Fruit fly (Drosophila melanogaster) whole organism, embryonic: ENCODE results near the gene mus301.
A peak's percentile ranks its signal among the peaks of the same experiment; 100 is the strongest.

Experiments used
- Adf1 ChIP-seq: fragments of 200-800 bp; sonication (Bioruptor generic); IDR thresholded peaks from 2 replicates; pipeline ENCODE4 v1.3.6; 2022; ENCODE audit warnings: missing biosample characterization, missing genetic modification characterization
- Blimp-1 ChIP-seq: fragments of 200-800 bp; sonication (Bioruptor generic); optimal IDR thresholded peaks from 3 replicates; lab custom pipeline; 2018; ENCODE audit warnings: missing biosample characterization, missing genetic modification characterization, mild to moderate bottlenecking, moderate library complexity, missing genetic modification reagents
- CG12299 ChIP-seq: fragments of 200-800 bp; sonication (Bioruptor generic); optimal IDR thresholded peaks from 2 replicates; lab custom pipeline; 2018; ENCODE audit warnings: missing biosample characterization, mild to moderate bottlenecking, missing genetic modification characterization
- CG1233 ChIP-seq: fragments of 200-800 bp; sonication (Bioruptor generic); optimal IDR thresholded peaks from 4 replicates; lab custom pipeline; 2018; ENCODE audit warnings: missing biosample characterization, mild to moderate bottlenecking, missing genetic modification characterization
- CG13287 ChIP-seq: fragments of 200-800 bp; sonication (Bioruptor generic); IDR thresholded peaks from 2 replicates; pipeline ENCODE4 v1.3.6; 2022; ENCODE audit warnings: missing biosample characterization, missing genetic modification characterization; ENCODE audit not compliant: partially characterized antibody
- CG15479 ChIP-seq: fragments of 200-800 bp; sonication (Bioruptor generic); optimal IDR thresholded peaks from 3 replicates; lab custom pipeline; 2019; ENCODE audit warnings: missing biosample characterization, mild to moderate bottlenecking, missing genetic modification characterization, moderate library complexity
- CG1792 ChIP-seq: fragments of 200-800 bp; sonication (Bioruptor generic); optimal IDR thresholded peaks from 2 replicates; lab custom pipeline; 2016; ENCODE audit warnings: missing biosample characterization, missing genetic modification characterization
- CG18764 ChIP-seq: fragments of 200-800 bp; sonication (Bioruptor generic); optimal IDR thresholded peaks from 3 replicates; lab custom pipeline; 2016; ENCODE audit warnings: missing biosample characterization, missing genetic modification characterization
- CG2120 ChIP-seq: fragments of 200-800 bp; sonication (Bioruptor generic); optimal IDR thresholded peaks from 3 replicates; lab custom pipeline; 2016; ENCODE audit warnings: missing biosample characterization, missing genetic modification characterization
- CG30403 ChIP-seq: fragments of 200-800 bp; sonication (Bioruptor generic); optimal IDR thresholded peaks from 3 replicates; lab custom pipeline; 2016; ENCODE audit warnings: missing biosample characterization, missing genetic modification characterization
- CG3847 ChIP-seq: fragments of 200-800 bp; sonication (Bioruptor generic); IDR thresholded peaks from 2 replicates; pipeline ENCODE4 v1.3.6; 2022; ENCODE audit warnings: missing biosample characterization, missing genetic modification characterization
- CG4360 ChIP-seq: fragments of 200-800 bp; sonication (Bioruptor generic); IDR thresholded peaks from 2 replicates; pipeline ENCODE4 v1.3.6; 2022; ENCODE audit warnings: missing biosample characterization, missing genetic modification characterization
- CG6813 ChIP-seq: fragments of 200-800 bp; sonication (Bioruptor generic); optimal IDR thresholded peaks from 2 replicates; lab custom pipeline; 2017; ENCODE audit warnings: missing biosample characterization, missing genetic modification characterization, mild to moderate bottlenecking, moderate library complexity, missing genetic modification reagents
- CG7372 ChIP-seq: fragments of 200-800 bp; sonication (Bioruptor generic); IDR thresholded peaks from 2 replicates; pipeline ENCODE4 v1.3.6; 2022; ENCODE audit warnings: missing biosample characterization, missing genetic modification characterization
- CG8290 ChIP-seq, 3 experiments: fragments of 200-800 bp; sonication (Bioruptor generic); optimal IDR thresholded peaks; 2 replicates each; lab custom pipeline; 2016 to 2019; ENCODE audit warnings: missing biosample characterization in 3 of 3, missing genetic modification characterization in 3 of 3, mild to moderate bottlenecking in 2 of 3, moderate library complexity in 1 of 3
- CTCF ChIP-seq: fragments of 200-800 bp; sonication (Bioruptor generic); optimal IDR thresholded peaks from 2 replicates; lab custom pipeline; 2017; ENCODE audit warnings: missing biosample characterization, mild to moderate bottlenecking, missing genetic modification characterization, moderate library complexity
- Chrac-16 ChIP-seq: fragments of 200-800 bp; sonication (Bioruptor generic); optimal IDR thresholded peaks from 3 replicates; lab custom pipeline; 2016; ENCODE audit warnings: missing biosample characterization, missing genetic modification characterization
- CkIIα-i1 ChIP-seq: fragments of 200-800 bp; sonication (Bioruptor generic); IDR thresholded peaks from 2 replicates; pipeline ENCODE4 v1.3.6; 2022; ENCODE audit warnings: missing biosample characterization, missing genetic modification characterization
- Dll ChIP-seq: fragments of 200-800 bp; sonication (Bioruptor generic); IDR thresholded peaks from 4 replicates; pipeline ENCODE4 v1.3.6; 2022; ENCODE audit warnings: missing biosample characterization, missing genetic modification characterization; ENCODE audit not compliant: partially characterized antibody
- Dp ChIP-seq: fragments of 200-800 bp; sonication (Bioruptor generic); optimal IDR thresholded peaks from 2 replicates; lab custom pipeline; 2018; ENCODE audit warnings: missing biosample characterization, mild to moderate bottlenecking, missing genetic modification characterization, moderate library complexity
- ERR ChIP-seq: fragments of 200-800 bp; sonication (Bioruptor generic); optimal IDR thresholded peaks from 2 replicates; lab custom pipeline; 2016; ENCODE audit warnings: missing biosample characterization, missing genetic modification characterization
- Ets65A ChIP-seq: fragments of 200-800 bp; sonication (Bioruptor generic); peaks from one replicate; lab custom pipeline; 2016; ENCODE audit warnings: missing biosample characterization, missing genetic modification characterization
- Fer3 ChIP-seq: fragments of 200-800 bp; sonication (Bioruptor generic); optimal IDR thresholded peaks from 2 replicates; lab custom pipeline; 2018; ENCODE audit warnings: missing biosample characterization, mild to moderate bottlenecking, missing genetic modification characterization, moderate library complexity
- HLHmδ ChIP-seq: fragments of 200-800 bp; sonication (Bioruptor generic); optimal IDR thresholded peaks from 2 replicates; lab custom pipeline; 2018; ENCODE audit warnings: missing biosample characterization, mild to moderate bottlenecking, missing genetic modification characterization, moderate library complexity
- Hmr ChIP-seq: fragments of 200-800 bp; sonication (Bioruptor generic); optimal IDR thresholded peaks from 3 replicates; lab custom pipeline; 2017; ENCODE audit warnings: mild to moderate bottlenecking, missing biosample characterization, missing genetic modification reagents, missing genetic modification characterization
- Hr3 ChIP-seq: fragments of 200-800 bp; sonication (Bioruptor generic); optimal IDR thresholded peaks from 3 replicates; lab custom pipeline; 2016; ENCODE audit warnings: missing biosample characterization, missing genetic modification characterization
- Mrtf ChIP-seq: fragments of 200-800 bp; sonication (Bioruptor generic); IDR thresholded peaks from 3 replicates; pipeline ENCODE4 v1.3.6; 2022; ENCODE audit warnings: missing biosample characterization, missing genetic modification characterization
- Spps ChIP-seq: fragments of 200-800 bp; sonication (Bioruptor generic); optimal IDR thresholded peaks from 2 replicates; lab custom pipeline; 2018; ENCODE audit warnings: missing biosample characterization, mild to moderate bottlenecking, missing genetic modification characterization
- Ssrp ChIP-seq: fragments of 200-800 bp; sonication (Bioruptor generic); optimal IDR thresholded peaks from 2 replicates; lab custom pipeline; 2018; ENCODE audit warnings: missing biosample characterization, mild to moderate bottlenecking, missing genetic modification characterization, moderate library complexity
- Xbp1 ChIP-seq: fragments of 200-800 bp; sonication (Bioruptor generic); optimal IDR thresholded peaks from 3 replicates; lab custom pipeline; 2016; ENCODE audit warnings: missing biosample characterization, mild to moderate bottlenecking, missing genetic modification characterization
- cad ChIP-seq: fragments of >200 bp; optimal IDR thresholded peaks from 2 replicates; lab custom pipeline; 2017; ENCODE audit warnings: missing biosample characterization, missing genetic modification characterization
- chn ChIP-seq: fragments of 200-800 bp; sonication (Bioruptor generic); optimal IDR thresholded peaks from 2 replicates; lab custom pipeline; 2016; ENCODE audit warnings: missing biosample characterization, missing genetic modification characterization
- da ChIP-seq: fragments of 200-800 bp; sonication (Bioruptor generic); optimal IDR thresholded peaks from 2 replicates; lab custom pipeline; 2016; ENCODE audit warnings: missing biosample characterization, missing genetic modification characterization
- dmrt11E ChIP-seq: fragments of 200-800 bp; sonication (Bioruptor generic); optimal IDR thresholded peaks from 3 replicates; lab custom pipeline; 2018; ENCODE audit warnings: missing biosample characterization, mild to moderate bottlenecking, missing genetic modification characterization, moderate library complexity
- fd64A ChIP-seq: fragments of 200-800 bp; sonication (Bioruptor generic); optimal IDR thresholded peaks from 3 replicates; lab custom pipeline; 2018; ENCODE audit warnings: missing biosample characterization, mild to moderate bottlenecking, missing genetic modification characterization
- jumu ChIP-seq: fragments of 200-800 bp; sonication (Bioruptor generic); optimal IDR thresholded peaks from 3 replicates; lab custom pipeline; 2016; ENCODE audit warnings: missing biosample characterization, missing genetic modification characterization
- pfk ChIP-seq: fragments of 200-800 bp; sonication (Bioruptor generic); optimal IDR thresholded peaks from 2 replicates; lab custom pipeline; 2018; ENCODE audit warnings: missing biosample characterization, mild to moderate bottlenecking, missing genetic modification characterization, moderate library complexity
- phol ChIP-seq: fragments of 200-800 bp; sonication (Bioruptor generic); optimal IDR thresholded peaks from 3 replicates; lab custom pipeline; 2018; ENCODE audit warnings: missing biosample characterization, mild to moderate bottlenecking, missing genetic modification characterization, moderate library complexity
- pzg ChIP-seq: fragments of 200-800 bp; sonication (Bioruptor generic); optimal IDR thresholded peaks from 3 replicates; lab custom pipeline; 2018; ENCODE audit warnings: missing biosample characterization, mild to moderate bottlenecking, missing genetic modification characterization, moderate library complexity
- row ChIP-seq: fragments of 200-800 bp; sonication (Bioruptor generic); IDR thresholded peaks from 3 replicates; pipeline ENCODE4 v1.3.6; 2022; ENCODE audit warnings: missing biosample characterization, missing genetic modification characterization
- run ChIP-seq: fragments of 200-800 bp; sonication (Bioruptor generic); optimal IDR thresholded peaks from 3 replicates; lab custom pipeline; 2018; ENCODE audit warnings: missing biosample characterization, mild to moderate bottlenecking, missing genetic modification characterization
- sens ChIP-seq: fragments of 200-800 bp; sonication (Bioruptor generic); peaks from one replicate; lab custom pipeline; 2016; ENCODE audit warnings: missing biosample characterization, missing genetic modification characterization
- sr ChIP-seq: fragments of 200-800 bp; sonication (Bioruptor generic); IDR thresholded peaks from 3 replicates; pipeline ENCODE4 v1.3.6; 2022; ENCODE audit warnings: missing biosample characterization, missing genetic modification characterization
- stwl ChIP-seq: fragments of 200-800 bp; sonication (Bioruptor generic); optimal IDR thresholded peaks from 3 replicates; lab custom pipeline; 2018; ENCODE audit warnings: missing biosample characterization, mild to moderate bottlenecking, missing genetic modification characterization, moderate library complexity
- tll ChIP-seq, 2 experiments: fragments of 200-800 bp in 1 of 2; fragments of >200 bp in 1 of 2; sonication (Bioruptor generic) in 1 of 2; optimal IDR thresholded peaks; 2 replicates each; lab custom pipeline; 2017 to 2019; ENCODE audit warnings: missing biosample characterization in 2 of 2, missing genetic modification characterization in 2 of 2, mild to moderate bottlenecking in 1 of 2, moderate library complexity in 1 of 2
- trem ChIP-seq: fragments of 200-800 bp; optimal IDR thresholded peaks from 3 replicates; lab custom pipeline; 2019; ENCODE audit warnings: missing biosample characterization, mild to moderate bottlenecking, missing genetic modification characterization, moderate library complexity
- tup ChIP-seq: fragments of 200-800 bp; sonication (Bioruptor generic); optimal IDR thresholded peaks from 2 replicates; lab custom pipeline; 2016; ENCODE audit warnings: missing biosample characterization, mild to moderate bottlenecking, missing genetic modification characterization, moderate library complexity
- zen ChIP-seq: fragments of 200-800 bp; sonication (Bioruptor generic); optimal IDR thresholded peaks from 3 replicates; lab custom pipeline; 2018; ENCODE audit warnings: missing biosample characterization, mild to moderate bottlenecking, missing genetic modification characterization, moderate library complexity

Gene mus301

dm6 chr3L:8187397-8187811, 49.8 kb downstream of the mus301 start (continued):
- TF ChIP-seq row (GFP tag; lab: Robert Waterston, UW) (peak; percentile 34; the same call in 2 of the 3 replicates), Ets65A (GFP tag; lab: Kevin White, UChicago) (peak; percentile 46)

- peak in 1 of 2 experiments; percentile 98 for TF ChIP-seq tll (GFP tag; optimal IDR thresholded peaks at IDR 0.05; lab: Kevin White, UChicago)
- TF ChIP-seq cad: peak; percentile 76
- TF ChIP-seq Dll: no peak
- TF ChIP-seq Ssrp: no peak
- no peak for TF ChIP-seq chn (GFP tag; lab: Kevin White, UChicago)
- TF ChIP-seq da: no peak
- TF ChIP-seq CkIIα-i1 (GFP tag; lab: Robert Waterston, UW): no peak
- TF ChIP-seq dmrt11E (tag; lab: Kevin White, UChicago): no peak
- TF ChIP-seq zen (tag; lab: Kevin White, UChicago): peak; percentile 41
- peak; percentile 72 for TF ChIP-seq Ets65A (GFP tag; lab: Kevin White, UChicago)
- 0 out of 2 replicates have a peak, but pooled peaks have one; percentile 13 for TF ChIP-seq CG4360 (GFP tag; lab: Robert Waterston, UW)
- no peak for TF ChIP-seq Hr3 (GFP tag; lab: Kevin White, UChicago)
- peak; percentile 96 for TF ChIP-seq CG15479
These were observed 51.6 kb downstream of the mus301 start for dm6 chr3L:8189234-8189633.

- TF ChIP-seq jumu (GFP tag; lab: Kevin White, UChicago) (no peak), CG13287 (GFP tag; lab: Robert Waterston, UW) (no peak; the same call in 1 of the 2 replicates), CG12299 (tag; lab: Kevin White, UChicago) (no peak), phol (tag; lab: Kevin White, UChicago) (peak; percentile 27), CTCF (GFP tag; lab: Kevin White, UChicago) (no peak), trem (peak; percentile 32), Xbp1 (GFP tag; lab: Kevin White, UChicago) (peak; percentile 1), CG6813 (GFP tag; lab: Kevin White, UChicago) (no peak), ERR (GFP tag; lab: Kevin White, UChicago) (no peak), fd64A (no peak), pzg (GFP tag; lab: Kevin White, UChicago) (peak; percentile 47), CG18764 (GFP tag; lab: Kevin White, UChicago) (no peak), Chrac-16 (no peak), Adf1 (no peak), Spps (tag; lab: Kevin White, UChicago) (no peak), CG30403 (GFP tag; lab: Kevin White, UChicago) (no peak), CG8290 (GFP tag; optimal IDR thresholded peaks at IDR 0.05; lab: Kevin White, UChicago) (no peak), CG8290 (tag; optimal IDR thresholded peaks at IDR 0.05; lab: Kevin White, UChicago) (no peak), stwl (tag; lab: Kevin White, UChicago) (peak; percentile 82), Mrtf (GFP tag; lab: Robert Waterston, UW) (no peak), CG1792 (GFP tag; lab: Kevin White, UChicago) (no peak), CG3847 (GFP tag; lab: Robert Waterston, UW) (no peak), HLHmδ (GFP tag; lab: Kevin White, UChicago) (no peak), Fer3 (tag; lab: Kevin White, UChicago) (no peak), CG1233 (GFP tag; lab: Kevin White, UChicago) (no peak), sens (GFP tag; lab: Kevin White, UChicago) (no peak), zen (tag; lab: Kevin White, UChicago) (peak; percentile 28), CG7372 (no peak), Hmr (GFP tag; lab: Kevin White, UChicago) (no peak), Dp (GFP tag; lab: Kevin White, UChicago) (peak; percentile 75), pfk (no peak), sr (GFP tag; lab: Robert Waterston, UW) (no peak), run (tag; lab: Kevin White, UChicago) (no peak), CG2120 (GFP tag; lab: Kevin White, UChicago) (peak; percentile 36), tup (GFP tag; lab: Kevin White, UChicago) (no peak), Blimp-1 (GFP tag; lab: Kevin White, UChicago) (no peak)
These were observed 53.5 kb downstream of the mus301 start, which contains the start of gene MED24 for dm6 chr3L:8191042-8191613. Gene MED24, plus strand, starts transcription at chr3L:8191270.
